Worm (Caenorhabditis elegans) whole organism, L4/young adult: ENCODE results near the gene mdh-1.

Source experiments
- W03F9.2 ChIP-seq: fragments of 150-350 bp; optimal IDR thresholded peaks from 2 replicates; lab custom pipeline; 2014; ENCODE audit warnings: missing biosample characterization, missing genetic modification characterization
- dao-5 ChIP-seq: sonication (generic microtip); optimal IDR thresholded peaks from 2 replicates; lab custom pipeline; 2016; ENCODE audit warnings: missing genotype, missing genetic modification characterization, moderate library complexity, missing compliant biosample characterization

- no peak for TF ChIP-seq W03F9.2 (tag; lab: Kevin White, UChicago)
- no peak for TF ChIP-seq dao-5 (tag; lab: Kevin White, UChicago)
Measured at ce11 chrV:6488849-6489248, 27.5 kb downstream of the mdh-1 start, which contains the start of gene lec-10.
